Worm (Caenorhabditis elegans): ENCODE measurements around the gene H12C20.7.

DNA sequence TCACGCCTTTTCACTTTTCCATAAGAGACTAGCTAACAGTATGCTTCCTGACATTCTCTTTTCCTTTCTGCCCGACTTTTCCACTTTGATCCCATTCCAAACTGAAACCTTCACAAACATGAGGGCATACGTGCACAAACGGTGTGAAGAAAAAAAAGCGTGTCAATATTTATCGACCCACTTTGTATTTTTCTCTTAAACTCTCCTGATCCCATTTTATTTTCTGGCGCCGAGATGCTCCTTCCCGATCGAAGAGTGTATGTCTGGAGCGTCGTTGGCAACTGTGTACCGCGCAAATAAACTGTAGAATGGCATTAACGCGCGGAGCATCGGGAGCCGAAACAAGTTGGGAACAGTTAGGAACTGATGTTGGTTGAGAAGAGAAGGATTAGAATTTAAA, 43.2 kb downstream of the H12C20.7 start:
- TF ChIP-seq ama-1 (optimal IDR thresholded peaks at IDR 0.05) (no peak), B0310.2 (tag; optimal IDR thresholded peaks at IDR 0.05) (no peak), sea-1 (GFP tag; conservative IDR thresholded peaks at IDR 0.05) (no peak), hmbx-1 (tag; optimal IDR thresholded peaks at IDR 0.05) (no peak), ceh-13 (GFP tag; optimal IDR thresholded peaks at IDR 0.05) (no peak), aly-1 (tag; optimal IDR thresholded peaks at IDR 0.05) (no peak), ceh-36 (tag; optimal IDR thresholded peaks at IDR 0.05) (no peak), tbx-11 (GFP tag; IDR thresholded peaks at IDR 0.05) (no peak), tra-4 (tag; optimal IDR thresholded peaks at IDR 0.05) (no peak), flt-1 (GFP tag; IDR thresholded peaks at IDR 0.05) (no peak), scrt-1 (GFP tag; IDR thresholded peaks at IDR 0.05) (no peak)
